Worm (Caenorhabditis elegans): Measurements from ENCODE around the gene Y27F2A.9.

Gene Y27F2A.9

DNA sequence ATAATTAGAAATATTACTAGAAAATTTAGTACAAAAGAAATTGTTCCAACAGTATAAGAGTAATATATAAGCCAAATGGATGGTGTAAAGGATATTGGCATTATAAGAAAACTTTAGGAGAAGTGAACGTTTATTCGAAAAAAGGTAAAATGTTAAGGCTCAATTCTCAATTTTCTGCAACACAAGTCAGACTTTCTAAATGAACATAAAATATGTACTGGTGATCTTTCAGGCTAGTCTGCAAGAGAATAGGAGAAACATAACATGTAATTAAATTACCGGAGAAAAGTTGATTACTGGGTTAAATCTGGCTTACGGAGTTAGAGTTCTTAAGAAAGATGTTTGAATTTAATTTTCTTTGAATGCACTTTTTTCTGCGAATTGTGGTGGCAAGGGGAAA lies 34.7 kb downstream of the Y27F2A.9 start, which contains the start of gene sri-33:
Gene sri-33, minus strand, starts transcription at position 101 of the 400 bp plus-strand sequence.
- no peak for TF ChIP-seq mls-2 (tag; optimal IDR thresholded peaks at IDR 0.05)
- no peak for TF ChIP-seq flh-1 (GFP tag; optimal IDR thresholded peaks at IDR 0.05)
- no peak for TF ChIP-seq sem-2 (GFP tag; optimal IDR thresholded peaks at IDR 0.05)
- TF ChIP-seq ces-1 (GFP tag; optimal IDR thresholded peaks at IDR 0.05), result no peak
- no peak for TF ChIP-seq drap-1 (GFP tag; optimal IDR thresholded peaks at IDR 0.05)
- no peak for TF ChIP-seq lin-32 (GFP tag; optimal IDR thresholded peaks at IDR 0.05)
- TF ChIP-seq ceh-43 (GFP tag; optimal IDR thresholded peaks at IDR 0.05), result no peak
- TF ChIP-seq bed-3 (GFP tag; optimal IDR thresholded peaks at IDR 0.05), result no peak
- TF ChIP-seq nhr-28 (tag; optimal IDR thresholded peaks at IDR 0.05), result no peak

- no peak for TF ChIP-seq ceh-43 (GFP tag; optimal IDR thresholded peaks at IDR 0.05)
- TF ChIP-seq tbx-8 (GFP tag; optimal IDR thresholded peaks at IDR 0.05), result no peak
- no peak for TF ChIP-seq M03D4.4 (tag; optimal IDR thresholded peaks at IDR 0.05)
- TF ChIP-seq pha-4 (tag; optimal IDR thresholded peaks at IDR 0.05), result no peak
- no peak for TF ChIP-seq nhr-28 (tag; optimal IDR thresholded peaks at IDR 0.05)
- TF ChIP-seq lin-32 (GFP tag; optimal IDR thresholded peaks at IDR 0.05), result no peak
- TF ChIP-seq cnd-1 (tag; optimal IDR thresholded peaks at IDR 0.05), result no peak
- no peak for TF ChIP-seq nhr-2 (tag; optimal IDR thresholded peaks at IDR 0.05)
- no peak for TF ChIP-seq bed-3 (GFP tag; optimal IDR thresholded peaks at IDR 0.05)
- TF ChIP-seq unc-39 (tag; optimal IDR thresholded peaks at IDR 0.05), result no peak
- no peak for TF ChIP-seq sem-2 (GFP tag; optimal IDR thresholded peaks at IDR 0.05)
- no peak for TF ChIP-seq ceh-39 (tag; optimal IDR thresholded peaks at IDR 0.05)
- TF ChIP-seq snpc-4 (tag; optimal IDR thresholded peaks at IDR 0.05), result no peak
- TF ChIP-seq ces-1 (GFP tag; optimal IDR thresholded peaks at IDR 0.05), result no peak
- TF ChIP-seq hlh-1 (tag; optimal IDR thresholded peaks at IDR 0.05), result no peak
- no peak for TF ChIP-seq lin-13 (tag; optimal IDR thresholded peaks at IDR 0.05)
- no peak for TF ChIP-seq unc-62 (GFP tag; optimal IDR thresholded peaks at IDR 0.05)
- no peak for TF ChIP-seq drap-1 (GFP tag; optimal IDR thresholded peaks at IDR 0.05)
- TF ChIP-seq lsy-2 (tag; optimal IDR thresholded peaks at IDR 0.05), result no peak
- TF ChIP-seq mls-2 (tag; optimal IDR thresholded peaks at IDR 0.05), result no peak
Measured at ce11 chrII:3154383-3154782, 37.1 kb downstream of the Y27F2A.9 start, which contains the start of gene sri-32. Gene sri-32 (minus strand): TSS chrII:3154483.

DNA sequence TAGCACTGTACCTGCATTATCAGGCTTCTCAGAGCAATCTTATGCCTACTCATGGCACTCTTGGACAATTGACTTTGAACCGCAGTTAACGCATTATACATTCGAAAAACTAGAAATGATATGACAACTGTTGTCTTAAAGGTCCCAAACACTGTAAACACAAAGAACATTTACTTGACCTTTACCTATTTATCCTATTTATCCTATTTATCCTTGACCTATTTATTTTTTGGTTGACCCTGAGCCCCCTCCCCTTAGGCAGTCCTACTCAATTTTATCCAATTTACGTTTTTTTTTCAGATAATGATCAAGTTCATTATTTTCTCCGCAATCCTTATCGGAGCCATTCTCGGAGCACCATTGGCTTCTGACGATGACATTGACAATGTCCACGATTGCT lies 39.8 kb downstream of the Y27F2A.9 start, which contains the start of the genes T10D4.14 and T10D4.19:
Gene T10D4.14, minus strand, starts transcription at position 101 of the 400 bp plus-strand sequence.
Gene T10D4.19, plus strand, starts transcription at position 304 of the 400 bp plus-strand sequence.
- TF ChIP-seq ceh-83 (GFP tag; optimal IDR thresholded peaks at IDR 0.05) (no peak), cnd-1 (tag; optimal IDR thresholded peaks at IDR 0.05) (no peak), zip-8 (tag; optimal IDR thresholded peaks at IDR 0.05) (no peak), nhr-2 (tag; optimal IDR thresholded peaks at IDR 0.05) (no peak), mep-1 (tag; optimal IDR thresholded peaks at IDR 0.05) (no peak), lin-32 (GFP tag; optimal IDR thresholded peaks at IDR 0.05) (no peak), ceh-39 (tag; optimal IDR thresholded peaks at IDR 0.05) (no peak), ham-2 (GFP tag; optimal IDR thresholded peaks at IDR 0.05) (no peak), lin-13 (tag; optimal IDR thresholded peaks at IDR 0.05) (no peak), sptf-1 (tag; optimal IDR thresholded peaks at IDR 0.05) (no peak), pha-4 (tag; optimal IDR thresholded peaks at IDR 0.05) (no peak), mab-5 (tag; optimal IDR thresholded peaks at IDR 0.05) (no peak), drap-1 (GFP tag; optimal IDR thresholded peaks at IDR 0.05) (no peak)

DNA sequence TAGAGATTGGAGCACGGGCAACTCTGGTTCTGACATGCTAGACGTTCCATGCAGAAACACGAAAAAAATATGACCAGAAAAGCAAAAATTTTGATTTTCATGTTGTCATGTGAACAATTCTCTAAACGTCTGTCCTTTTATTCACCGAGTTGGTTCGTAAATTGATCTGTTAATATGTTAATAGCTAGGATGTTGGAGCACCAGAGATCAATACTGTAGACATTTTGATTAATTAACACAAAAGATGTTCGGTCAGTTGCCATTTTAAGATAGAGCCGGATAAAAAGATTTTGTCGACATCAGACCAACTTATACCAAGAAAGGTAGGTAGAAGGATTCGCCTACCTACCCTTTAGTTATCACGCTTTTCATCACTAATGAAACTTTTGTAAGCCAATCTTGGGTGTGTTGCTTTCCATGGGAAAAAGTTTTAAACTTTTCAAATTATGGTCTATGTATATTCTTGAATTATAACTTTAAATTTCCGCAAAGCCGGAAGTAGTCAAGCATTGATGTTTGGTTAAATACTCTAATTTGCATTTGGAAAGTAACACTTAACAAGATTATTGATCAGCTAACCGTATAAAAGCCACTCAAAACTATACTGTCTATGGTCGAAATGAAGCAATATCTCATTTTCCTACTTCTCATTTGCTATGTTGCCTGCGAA lies 41.8 kb downstream of the Y27F2A.9 start, which contains the start of the genes T10D4.11 and T10D4.1:
Gene T10D4.11, minus strand, starts transcription at position 101 of the 670 bp plus-strand sequence.
Gene T10D4.1, plus strand, starts transcription at position 620 of the 670 bp plus-strand sequence.
- TF ChIP-seq bed-3 (GFP tag; optimal IDR thresholded peaks at IDR 0.05), result no peak
- no peak for TF ChIP-seq mep-1 (tag; optimal IDR thresholded peaks at IDR 0.05)
- TF ChIP-seq sem-2 (GFP tag; optimal IDR thresholded peaks at IDR 0.05), result no peak
- no peak for TF ChIP-seq lin-13 (tag; optimal IDR thresholded peaks at IDR 0.05)
- no peak for TF ChIP-seq ceh-43 (GFP tag; optimal IDR thresholded peaks at IDR 0.05)
- no peak for TF ChIP-seq mab-5 (tag; optimal IDR thresholded peaks at IDR 0.05)
- no peak for TF ChIP-seq ces-1 (GFP tag; optimal IDR thresholded peaks at IDR 0.05)
- no peak for TF ChIP-seq pha-4 (tag; optimal IDR thresholded peaks at IDR 0.05)
- no peak for TF ChIP-seq drap-1 (GFP tag; optimal IDR thresholded peaks at IDR 0.05)
- TF ChIP-seq ceh-83 (GFP tag; optimal IDR thresholded peaks at IDR 0.05), result no peak
- TF ChIP-seq flh-1 (GFP tag; optimal IDR thresholded peaks at IDR 0.05), result no peak
- TF ChIP-seq unc-62 (GFP tag; optimal IDR thresholded peaks at IDR 0.05), result no peak
- TF ChIP-seq ztf-11 (tag; optimal IDR thresholded peaks at IDR 0.05), result no peak
- TF ChIP-seq nhr-76 (tag; optimal IDR thresholded peaks at IDR 0.05), result no peak
- no peak for TF ChIP-seq nhr-2 (tag; optimal IDR thresholded peaks at IDR 0.05)
- no peak for TF ChIP-seq snpc-4 (tag; optimal IDR thresholded peaks at IDR 0.05)
- TF ChIP-seq lsy-2 (tag; optimal IDR thresholded peaks at IDR 0.05), result no peak
- no peak for TF ChIP-seq nhr-28 (tag; optimal IDR thresholded peaks at IDR 0.05)
